Fruit fly (Drosophila melanogaster): ENCODE measurements around the gene CG42300.

The CG42300 gene

DNA sequence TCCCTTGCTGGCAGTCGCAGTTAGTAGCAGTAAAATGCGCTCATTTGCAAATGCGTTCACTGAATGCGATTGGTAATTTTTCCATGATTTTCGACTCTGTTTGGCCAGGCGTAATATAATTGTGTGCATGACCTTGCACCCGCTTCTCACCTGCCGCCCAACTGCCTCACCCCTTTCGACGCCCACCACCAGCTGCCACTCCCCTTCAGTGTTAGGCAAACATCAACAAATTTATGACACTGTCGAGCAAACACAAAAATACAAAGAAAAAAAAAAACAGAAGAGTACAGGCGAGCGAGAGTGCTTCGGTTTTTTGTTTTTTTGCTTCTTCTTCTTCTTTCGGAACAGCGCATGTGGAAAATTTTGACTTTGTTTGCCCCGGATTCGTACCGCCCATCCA lies 25.9 kb downstream of the CG42300 start (continued):
- no peak for TF ChIP-seq pita (GFP tag; optimal IDR thresholded peaks at IDR 0.05)
- TF ChIP-seq lab (GFP tag; optimal IDR thresholded peaks at IDR 0.05), result peak; percentile 13
- TF ChIP-seq tll (GFP tag; optimal IDR thresholded peaks at IDR 0.05), result no peak
- peak; percentile 31 for TF ChIP-seq CG17385 (GFP tag; optimal IDR thresholded peaks at IDR 0.05)
- no peak for TF ChIP-seq rib (GFP tag; IDR thresholded peaks at IDR 0.05)
- no peak for TF ChIP-seq aop (GFP tag; IDR thresholded peaks at IDR 0.05)
- no peak for TF ChIP-seq CG14667 (GFP tag; IDR thresholded peaks at IDR 0.05)
- no peak for TF ChIP-seq CG42726 (GFP tag; IDR thresholded peaks at IDR 0.05; ENCODE audit: partially characterized antibody)
- peak; percentile 20 for TF ChIP-seq sqz (GFP tag; optimal IDR thresholded peaks at IDR 0.05)
- no peak for TF ChIP-seq Fer1 (GFP tag; optimal IDR thresholded peaks at IDR 0.05)
- no peak for TF ChIP-seq gce (GFP tag; IDR thresholded peaks at IDR 0.05)
- peak; percentile 1 for TF ChIP-seq Asciz (GFP tag; optimal IDR thresholded peaks at IDR 0.05)

DNA sequence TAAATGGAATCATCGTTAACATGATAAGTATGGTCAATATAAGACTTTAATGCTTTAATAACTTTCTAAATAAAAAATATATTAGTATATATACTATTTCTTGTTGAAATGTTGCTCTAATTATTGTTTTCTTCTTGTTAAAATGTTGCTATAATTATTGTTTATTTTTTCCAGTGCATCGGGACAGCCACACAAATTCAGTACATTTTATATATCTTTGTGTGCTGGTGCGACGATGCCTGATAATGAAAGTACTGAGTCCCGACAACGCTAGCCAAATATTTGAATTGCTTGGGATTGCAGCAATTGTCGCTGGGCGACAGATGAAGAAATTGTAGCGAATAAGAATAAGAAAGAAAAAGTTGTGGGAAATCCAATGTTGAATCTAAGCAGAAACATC lies 26.6 kb downstream of the CG42300 start:
- TF ChIP-seq Dip2 (GFP tag; IDR thresholded peaks at IDR 0.05), result no peak
- TF ChIP-seq CG12391 (tag; optimal IDR thresholded peaks at IDR 0.05), result peak; percentile 5
- no peak for TF ChIP-seq mld (GFP tag; IDR thresholded peaks at IDR 0.05; ENCODE audit: partially characterized antibody)
- TF ChIP-seq Ets97D (GFP tag; optimal IDR thresholded peaks at IDR 0.05), result no peak
- TF ChIP-seq unpg (GFP tag; optimal IDR thresholded peaks at IDR 0.05), result peak; percentile 9
- TF ChIP-seq dmrt99B (tag; optimal IDR thresholded peaks at IDR 0.05), result peak; percentile 9
- TF ChIP-seq grau (tag; optimal IDR thresholded peaks at IDR 0.05), result peak; percentile 17
- TF ChIP-seq gem (tag; optimal IDR thresholded peaks at IDR 0.05), result peak; percentile 36
- no peak for TF ChIP-seq inv (GFP tag; IDR thresholded peaks at IDR 0.05; ENCODE audit: partially characterized antibody)
- TF ChIP-seq CG4404 (GFP tag; IDR thresholded peaks at IDR 0.05), result no peak
- peak; percentile 28 for TF ChIP-seq CG2678 (tag; optimal IDR thresholded peaks at IDR 0.05)
- no peak for TF ChIP-seq CkIIα-i1 (GFP tag; IDR thresholded peaks at IDR 0.05)
- TF ChIP-seq row (GFP tag; IDR thresholded peaks at IDR 0.05), result peak; percentile 4; the same call in 1 of the 3 replicates
- peak; percentile 27 for TF ChIP-seq CG11504 (tag; optimal IDR thresholded peaks at IDR 0.05)
- peak; percentile 33 for TF ChIP-seq Sox102F (GFP tag; optimal IDR thresholded peaks at IDR 0.05)
- TF ChIP-seq CG7839 (tag; optimal IDR thresholded peaks at IDR 0.05), result peak; percentile 30
- TF ChIP-seq dmrt11E (tag; optimal IDR thresholded peaks at IDR 0.05), result no peak
- peak; percentile 28 for TF ChIP-seq CG2712 (tag; optimal IDR thresholded peaks at IDR 0.05)

DNA sequence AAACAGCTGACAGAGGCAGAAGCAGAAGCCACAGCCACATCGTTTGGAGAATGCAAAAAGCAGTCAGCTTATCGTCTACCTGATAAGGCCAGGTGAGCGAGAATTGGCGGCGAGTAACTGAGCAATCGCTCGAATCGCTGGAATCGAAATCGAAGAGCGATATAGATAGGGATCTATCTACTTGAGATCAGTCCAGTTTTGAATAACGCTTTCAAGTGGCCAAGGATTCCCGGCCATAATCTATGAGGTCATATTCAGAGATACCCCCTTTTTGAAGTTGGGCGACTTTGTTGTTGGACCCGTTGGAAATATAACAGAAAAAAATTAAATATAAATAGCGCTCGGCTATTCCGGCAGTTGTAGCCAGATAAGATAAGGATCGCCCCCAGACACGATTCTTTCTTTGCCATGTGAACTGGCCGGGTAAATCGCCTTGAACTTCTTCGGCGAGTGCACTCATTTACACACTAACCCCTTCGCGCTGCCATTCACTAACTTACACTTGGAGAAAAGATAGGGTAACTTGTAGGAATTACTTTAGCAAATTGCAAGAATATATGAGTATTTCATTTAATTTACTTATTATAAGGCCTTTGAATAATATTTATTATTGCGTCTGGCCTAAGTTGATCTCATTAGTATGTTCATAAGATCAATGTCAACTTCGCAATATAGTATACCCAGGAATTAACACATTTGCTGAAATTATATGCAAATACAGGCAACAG lies 33.3 kb downstream of the CG42300 start:
- TF ChIP-seq grn (GFP tag; optimal IDR thresholded peaks at IDR 0.05) (peak; percentile 96), Med (GFP tag) (peak; percentile 51), TFAM (GFP tag; optimal IDR thresholded peaks at IDR 0.05) (no peak), CG1602 (GFP tag; optimal IDR thresholded peaks at IDR 0.05) (no peak), mirr (GFP tag; optimal IDR thresholded peaks at IDR 0.05) (peak; percentile 1), CG9932 (GFP tag; IDR thresholded peaks at IDR 0.05) (no peak), Hr78 (GFP tag; optimal IDR thresholded peaks at IDR 0.05) (peak in 1 of 2 experiments; percentile 72), mld (GFP tag; IDR thresholded peaks at IDR 0.05; ENCODE audit: partially characterized antibody) (no peak), exex (tag; optimal IDR thresholded peaks at IDR 0.05) (peak; percentile 60), CG10543 (GFP tag; optimal IDR thresholded peaks at IDR 0.05) (peak; percentile 19), CG18011 (GFP tag; optimal IDR thresholded peaks at IDR 0.05) (no peak), CG12155 (GFP tag; optimal IDR thresholded peaks at IDR 0.05) (peak; percentile 1), GATAe (GFP tag; conservative IDR thresholded peaks at IDR 0.05) (peak; percentile 46; the same call in 1 of the 2 replicates), sug (tag; optimal IDR thresholded peaks at IDR 0.05) (peak; percentile 75), trem (tag; optimal IDR thresholded peaks at IDR 0.05) (no peak), Stat92E (GFP tag; optimal IDR thresholded peaks at IDR 0.05) (no peak), stc (GFP tag; IDR thresholded peaks at IDR 0.05) (no peak)

Measured in whole organism, embryonic.